Worm (Caenorhabditis elegans) whole organism, L4/young adult: ENCODE measurements around the gene bus-5.

Source experiments
- dao-5 ChIP-seq: sonication (generic microtip); optimal IDR thresholded peaks from 2 replicates; lab custom pipeline; 2016; ENCODE audit warnings: missing genotype, missing genetic modification characterization, moderate library complexity, missing compliant biosample characterization
- him-1 ChIP-seq: sonication (generic microtip); optimal IDR thresholded peaks from 2 replicates; lab custom pipeline; 2016; ENCODE audit warnings: missing genotype, missing genetic modification reagents, missing genetic modification characterization, missing compliant biosample characterization

DNA sequence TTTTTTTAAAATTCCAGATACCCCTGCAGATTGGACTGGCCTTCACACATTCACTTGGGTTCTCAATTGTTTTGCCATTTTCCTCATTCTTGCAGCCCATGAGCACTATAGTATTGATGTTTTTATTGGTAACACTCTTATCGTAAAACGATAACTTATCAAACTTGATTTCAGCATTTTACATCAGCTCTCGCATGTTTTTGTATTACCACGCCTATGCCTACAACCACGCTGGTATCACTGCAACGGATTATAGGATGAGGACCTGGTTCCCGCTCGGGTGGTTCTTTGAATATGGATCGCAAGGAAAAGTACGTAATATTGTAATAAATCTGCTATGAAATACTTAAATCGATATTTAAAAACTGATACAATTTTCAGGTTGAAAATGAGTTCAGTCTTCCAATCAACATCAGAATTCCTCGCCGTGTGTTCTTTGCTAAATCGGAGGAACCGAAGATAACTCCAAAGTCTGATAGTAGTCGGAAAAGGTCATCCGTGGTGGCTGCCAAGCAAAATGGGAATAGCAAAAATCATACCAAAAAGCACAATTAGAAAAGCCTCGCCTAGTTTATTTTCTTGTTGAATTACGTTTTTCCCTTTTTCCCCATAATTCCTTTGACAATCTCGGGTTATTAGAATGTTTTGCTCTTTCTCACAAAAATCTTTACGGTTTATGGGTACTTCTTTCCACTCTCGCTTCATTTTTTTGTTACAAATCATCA, 2.1 kb downstream of the bus-5 start:
- TF ChIP-seq him-1 (no peak), dao-5 (no peak)
